Worm (Caenorhabditis elegans): Measurements from ENCODE around the gene enri-2.

ce11 chrX:14503800-14504550 lies 41.7 kb upstream of the enri-2 start, which contains the start of gene M163.1:
- TF ChIP-seq F10B5.3 (tag; optimal IDR thresholded peaks at IDR 0.05) (no peak), nhr-28 (tag; optimal IDR thresholded peaks at IDR 0.05) (peak; percentile 37), pqm-1 (tag; optimal IDR thresholded peaks at IDR 0.05) (peak; percentile 49)

All from whole organism, L4 larva.